Worm (Caenorhabditis elegans) whole organism, L3 larva: ENCODE measurements around the gene Y47D7A.7.

Experiments
- R02D3.7 ChIP-seq: fragments of 150-350 bp; optimal IDR thresholded peaks from 2 replicates; lab custom pipeline; 2014; ENCODE audit warnings: missing biosample characterization, missing genetic modification characterization
- ZK546.5 ChIP-seq: sonication (generic microtip); optimal IDR thresholded peaks from 2 replicates; lab custom pipeline; 2017; ENCODE audit warnings: missing biosample characterization, missing genetic modification characterization
- aly-2 ChIP-seq: fragments of 150-350 bp; optimal IDR thresholded peaks from 2 replicates; lab custom pipeline; 2014; ENCODE audit warnings: missing biosample characterization, missing genetic modification characterization
- ama-1 ChIP-seq: fragments of 150-350 bp; optimal IDR thresholded peaks from 2 replicates; lab custom pipeline; 2018
- ceh-16 ChIP-seq: sonication (generic microtip); optimal IDR thresholded peaks from 2 replicates; lab custom pipeline; 2017; ENCODE audit warnings: missing biosample characterization, missing genetic modification characterization
- ceh-28 ChIP-seq: fragments of 150-350 bp; optimal IDR thresholded peaks from 2 replicates; lab custom pipeline; 2014; ENCODE audit warnings: missing biosample characterization, missing genetic modification reagents, missing genetic modification characterization
- ceh-9 ChIP-seq: sonication (generic microtip); optimal IDR thresholded peaks from 2 replicates; lab custom pipeline; 2018; ENCODE audit warnings: missing biosample characterization, missing genetic modification characterization
- daf-12 ChIP-seq: fragments of 150-350 bp; optimal IDR thresholded peaks from 2 replicates; lab custom pipeline; 2014; ENCODE audit warnings: missing biosample characterization, missing genetic modification reagents, missing genetic modification characterization
- egl-5 ChIP-seq: fragments of 150-350 bp; optimal IDR thresholded peaks from 2 replicates; lab custom pipeline; 2017; ENCODE audit warnings: missing biosample characterization, missing genetic modification reagents, missing genetic modification characterization, inconsistent platforms
- elt-1 ChIP-seq: fragments of 150-350 bp; optimal IDR thresholded peaks from 2 replicates; lab custom pipeline; 2014; ENCODE audit warnings: missing biosample characterization, missing genetic modification characterization
- elt-2 ChIP-seq: sonication (generic microtip); optimal IDR thresholded peaks from 2 replicates; lab custom pipeline; 2016; ENCODE audit warnings: missing genetic modification reagents, mild to moderate bottlenecking, missing genetic modification characterization, missing compliant biosample characterization
- elt-3 ChIP-seq, 3 experiments: fragments of 150-350 bp in 1 of 3; sonication (generic microtip) in 2 of 3; optimal IDR thresholded peaks; 2 replicates in 2 of 3; 4 replicates in 1 of 3; lab custom pipeline; 2014 to 2017; ENCODE audit warnings: missing biosample characterization in 3 of 3, missing genetic modification characterization in 3 of 3
- eor-1 ChIP-seq, 2 experiments: fragments of 150-350 bp; optimal IDR thresholded peaks; 2 replicates each; lab custom pipeline; 2014 to 2018; ENCODE audit warnings: missing biosample characterization in 2 of 2, missing genetic modification characterization in 2 of 2
- fkh-2 ChIP-seq: fragments of 150-350 bp; optimal IDR thresholded peaks from 2 replicates; lab custom pipeline; 2014; ENCODE audit warnings: missing biosample characterization, missing genetic modification reagents, missing genetic modification characterization
- hmg-11 ChIP-seq: sonication (generic microtip); optimal IDR thresholded peaks from 2 replicates; lab custom pipeline; 2016; ENCODE audit warnings: missing genetic modification characterization, missing compliant biosample characterization
- jun-1 ChIP-seq: fragments of 150-350 bp; optimal IDR thresholded peaks from 2 replicates; lab custom pipeline; 2014; ENCODE audit warnings: missing biosample characterization, missing genetic modification reagents, missing genetic modification characterization
- lin-15B ChIP-seq: fragments of 150-350 bp; optimal IDR thresholded peaks from 2 replicates; lab custom pipeline; 2014; ENCODE audit warnings: missing biosample characterization, missing genetic modification characterization
- lin-39 ChIP-seq: fragments of 150-350 bp; optimal IDR thresholded peaks from 2 replicates; lab custom pipeline; 2018; ENCODE audit warnings: missing biosample characterization, missing genetic modification reagents, missing genetic modification characterization
- lsy-12 ChIP-seq: sonication (generic microtip); optimal IDR thresholded peaks from 2 replicates; lab custom pipeline; 2016; ENCODE audit warnings: mild to moderate bottlenecking, missing genetic modification characterization, missing compliant biosample characterization
- mdl-1 ChIP-seq: fragments of 150-350 bp; optimal IDR thresholded peaks from 2 replicates; lab custom pipeline; 2014; ENCODE audit warnings: missing biosample characterization, missing genetic modification characterization
- mml-1 ChIP-seq: fragments of 150-350 bp; sonication (generic microtip); optimal IDR thresholded peaks from 3 replicates; lab custom pipeline; 2014; ENCODE audit warnings: missing biosample characterization, missing genetic modification characterization
- nfya-1 ChIP-seq: sonication (generic microtip); optimal IDR thresholded peaks from 2 replicates; lab custom pipeline; 2017; ENCODE audit warnings: missing genetic modification characterization, mild to moderate bottlenecking, missing compliant biosample characterization, antibody characterized with exemption, moderate library complexity; ENCODE audit not compliant: insufficient read depth
- nhr-11 ChIP-seq: fragments of 150-350 bp; optimal IDR thresholded peaks from 2 replicates; lab custom pipeline; 2014; ENCODE audit warnings: missing biosample characterization, missing genetic modification characterization
- nhr-12 ChIP-seq: fragments of 150-350 bp; optimal IDR thresholded peaks from 2 replicates; lab custom pipeline; 2014; ENCODE audit warnings: missing biosample characterization, missing genetic modification characterization
- nhr-237 ChIP-seq: fragments of 150-350 bp; optimal IDR thresholded peaks from 2 replicates; lab custom pipeline; 2014; ENCODE audit warnings: missing biosample characterization, missing genetic modification characterization
- nhr-25 ChIP-seq: sonication (generic microtip); optimal IDR thresholded peaks from 2 replicates; lab custom pipeline; 2017; ENCODE audit warnings: missing biosample characterization, missing genetic modification characterization
- nhr-28 ChIP-seq: fragments of 150-350 bp; optimal IDR thresholded peaks from 2 replicates; lab custom pipeline; 2014; ENCODE audit warnings: missing biosample characterization, missing genetic modification characterization
- nhr-43 ChIP-seq: sonication (generic microtip); optimal IDR thresholded peaks from 2 replicates; lab custom pipeline; 2016; ENCODE audit warnings: mild to moderate bottlenecking, missing genetic modification characterization, missing compliant biosample characterization; ENCODE audit not compliant: poor library complexity, severe bottlenecking
- nhr-67 ChIP-seq: fragments of 150-350 bp; optimal IDR thresholded peaks from 2 replicates; lab custom pipeline; 2014; ENCODE audit warnings: missing biosample characterization, missing genetic modification characterization
- nhr-77 ChIP-seq: fragments of 150-350 bp; optimal IDR thresholded peaks from 2 replicates; lab custom pipeline; 2014; ENCODE audit warnings: missing biosample characterization, missing genetic modification characterization
- sea-2 ChIP-seq: fragments of 150-350 bp; sonication (generic microtip); optimal IDR thresholded peaks from 4 replicates; lab custom pipeline; 2014; ENCODE audit warnings: missing biosample characterization, missing genetic modification reagents, missing genetic modification characterization
- skn-1 ChIP-seq: fragments of 150-350 bp; optimal IDR thresholded peaks from 2 replicates; lab custom pipeline; 2014; ENCODE audit warnings: missing biosample characterization, missing genetic modification characterization
- snpc-4 ChIP-seq: fragments of 150-350 bp; optimal IDR thresholded peaks from 2 replicates; lab custom pipeline; 2014; ENCODE audit warnings: missing biosample characterization, missing genetic modification characterization
- tbx-2 ChIP-seq: sonication (generic microtip); optimal IDR thresholded peaks from 2 replicates; lab custom pipeline; 2016; ENCODE audit warnings: mild to moderate bottlenecking, missing genetic modification characterization, missing compliant biosample characterization
- ztf-4 ChIP-seq: fragments of 150-350 bp; optimal IDR thresholded peaks from 2 replicates; lab custom pipeline; 2014; ENCODE audit warnings: missing biosample characterization, missing genetic modification characterization

Y47D7A.7 gene

ce11 chrV:4422127-4422526, 2.5 kb upstream of the Y47D7A.7 start, which contains the start of gene skr-7:
Gene skr-7, plus strand, starts transcription at chrV:4422427.
- TF ChIP-seq egl-5 (tag; lab: Kevin White, UChicago) (no peak), nhr-11 (tag; lab: Kevin White, UChicago) (no peak), ceh-28 (no peak), fkh-2 (no peak), elt-1 (tag; lab: Kevin White, UChicago) (no peak), lsy-12 (no peak), lin-39 (tag; lab: Kevin White, UChicago) (no peak), nhr-43 (tag; lab: Kevin White, UChicago) (no peak), elt-2 (tag; lab: Kevin White, UChicago) (no peak)

- TF ChIP-seq lsy-12: no peak
These were observed 1.8 kb upstream of the Y47D7A.7 start, which contains the start of gene skr-14 for ce11 chrV:4421475-4421874. Gene skr-14, minus strand, starts transcription at chrV:4421575.

ce11 chrV:4418116-4418515, 1.6 kb downstream of the Y47D7A.7 start, which contains the start of gene Y47D7A.6:
Gene Y47D7A.6, minus strand, starts transcription at chrV:4418216.
- TF ChIP-seq nhr-11 (tag; lab: Kevin White, UChicago): no peak
- no peak for TF ChIP-seq skn-1 (tag; lab: Kevin White, UChicago)
- TF ChIP-seq elt-3 (tag; optimal IDR thresholded peaks at IDR 0.05; lab: Kevin White, UChicago): no peak
- no peak for TF ChIP-seq tbx-2 (tag; lab: Kevin White, UChicago)
- TF ChIP-seq ama-1 (lab: Kevin White, UChicago): no peak
- no peak for TF ChIP-seq mdl-1 (tag; lab: Kevin White, UChicago)
- no peak for TF ChIP-seq ceh-16 (tag; lab: Kevin White, UChicago)
- no peak for TF ChIP-seq sea-2 (GFP tag; lab: Kevin White, UChicago)
- no peak for TF ChIP-seq lsy-12
- no peak for TF ChIP-seq ZK546.5 (tag; lab: Kevin White, UChicago)
- TF ChIP-seq nhr-43 (tag; lab: Kevin White, UChicago): no peak
- TF ChIP-seq jun-1 (tag; lab: Kevin White, UChicago): no peak
- TF ChIP-seq mml-1 (tag; lab: Kevin White, UChicago): no peak
- no peak for TF ChIP-seq nhr-237 (tag; lab: Kevin White, UChicago)
- TF ChIP-seq lin-15B (tag; lab: Kevin White, UChicago): no peak
- no peak for TF ChIP-seq R02D3.7 (tag; lab: Kevin White, UChicago)

ce11 chrV:4416710-4417109, 3.0 kb downstream of the Y47D7A.7 start, which contains the start of gene Y47D7A.18:
Gene Y47D7A.18, minus strand, starts transcription at chrV:4416810.
- TF ChIP-seq aly-2 (no peak), hmg-11 (tag; lab: Kevin White, UChicago) (no peak), eor-1 (tag; optimal IDR thresholded peaks at IDR 0.05; lab: Kevin White, UChicago) (no peak), nhr-12 (no peak), nhr-77 (tag; lab: Kevin White, UChicago) (no peak), sea-2 (GFP tag; lab: Kevin White, UChicago) (no peak), nfya-1 (no peak), elt-3 (tag; optimal IDR thresholded peaks at IDR 0.05; lab: Kevin White, UChicago) (no peak), nhr-43 (tag; lab: Kevin White, UChicago) (no peak), ceh-28 (no peak), snpc-4 (no peak)

- TF ChIP-seq nhr-237 (tag; lab: Kevin White, UChicago) (no peak), nhr-43 (tag; lab: Kevin White, UChicago) (peak; percentile 18)
These were observed 5.0 kb downstream of the Y47D7A.7 start, which contains the start of gene grl-5 for ce11 chrV:4414613-4415071. Gene grl-5, minus strand, starts transcription at chrV:4414663.

- TF ChIP-seq snpc-4 (no peak), skn-1 (tag; lab: Kevin White, UChicago) (no peak), mdl-1 (tag; lab: Kevin White, UChicago) (no peak), ZK546.5 (tag; lab: Kevin White, UChicago) (no peak), nhr-25 (tag; lab: Kevin White, UChicago) (no peak), nhr-67 (tag; lab: Kevin White, UChicago) (no peak), daf-12 (tag; lab: Kevin White, UChicago) (no peak), ztf-4 (tag; lab: Kevin White, UChicago) (no peak), nhr-28 (no peak), ceh-9 (no peak)
These were observed 8.0 kb downstream of the Y47D7A.7 start, which contains the start of gene Y47D7A.17 for ce11 chrV:4411714-4412113. Gene Y47D7A.17, minus strand, starts transcription at chrV:4411814.
